Worm (Caenorhabditis elegans) whole organism, young adult: Measurements from ENCODE around the gene prp-9.

Experiments
- B0035.1 ChIP-seq: sonication (generic microtip); optimal IDR thresholded peaks from 2 replicates; lab custom pipeline; 2016; ENCODE audit warnings: missing genetic modification characterization, mild to moderate bottlenecking, missing compliant biosample characterization, missing genotype, missing genetic modification reagents
- B0261.1 ChIP-seq: sonication (generic microtip); optimal IDR thresholded peaks from 2 replicates; lab custom pipeline; 2016; ENCODE audit warnings: mild to moderate bottlenecking, missing genetic modification characterization, moderate library complexity, missing compliant biosample characterization
- C06A6.2 ChIP-seq: fragments of 200-800 bp; sonication (Bioruptor generic); conservative IDR thresholded peaks from 2 replicates; pipeline ENCODE4 v1.3.6; 2022; ENCODE audit warnings: missing genetic modification characterization, missing compliant biosample characterization
- F10E7.11 ChIP-seq: sonication (generic microtip); optimal IDR thresholded peaks from 2 replicates; lab custom pipeline; 2017; ENCODE audit warnings: mild to moderate bottlenecking, missing genetic modification characterization, moderate library complexity, missing compliant biosample characterization
- F22D6.2 ChIP-seq: sonication (generic microtip); optimal IDR thresholded peaks from 2 replicates; lab custom pipeline; 2016; ENCODE audit warnings: mild to moderate bottlenecking, missing genetic modification characterization, missing compliant biosample characterization
- F55B11.4 ChIP-seq: sonication (generic microtip); optimal IDR thresholded peaks from 2 replicates; lab custom pipeline; 2016; ENCODE audit warnings: missing compliant biosample characterization, missing genetic modification characterization, borderline replicate concordance; ENCODE audit not compliant: insufficient read depth
- F57C9.4 ChIP-seq: sonication (generic microtip); optimal IDR thresholded peaks from 2 replicates; lab custom pipeline; 2017; ENCODE audit warnings: mild to moderate bottlenecking, missing genetic modification characterization, missing compliant biosample characterization
- K12H6.12 ChIP-seq: fragments of 200-800 bp; sonication (Bioruptor generic); optimal IDR thresholded peaks from 2 replicates; lab custom pipeline; 2018; ENCODE audit warnings: mild to moderate bottlenecking, missing genetic modification characterization, missing compliant biosample characterization
- Y53G8AR.9 ChIP-seq: fragments of 200-800 bp; sonication (Bioruptor generic); conservative IDR thresholded peaks from 2 replicates; pipeline ENCODE4 v1.3.6; 2022; ENCODE audit warnings: missing genetic modification reagents, missing genetic modification characterization, missing compliant biosample characterization
- ZK185.1 ChIP-seq: sonication (generic microtip); optimal IDR thresholded peaks from 2 replicates; lab custom pipeline; 2016; ENCODE audit warnings: mild to moderate bottlenecking, missing genetic modification characterization, missing compliant biosample characterization; ENCODE audit not compliant: poor library complexity, severe bottlenecking
- akir-1 ChIP-seq: fragments of 200-800 bp; sonication (Bioruptor generic); optimal IDR thresholded peaks from 2 replicates; lab custom pipeline; 2018; ENCODE audit warnings: mild to moderate bottlenecking, missing genetic modification characterization, moderate library complexity, missing compliant biosample characterization
- atf-7 ChIP-seq: sonication (generic microtip); optimal IDR thresholded peaks from 2 replicates; lab custom pipeline; 2017; ENCODE audit warnings: mild to moderate bottlenecking, missing genetic modification characterization, missing compliant biosample characterization
- athp-1 ChIP-seq: sonication (generic microtip); optimal IDR thresholded peaks from 2 replicates; lab custom pipeline; 2017; ENCODE audit warnings: mild to moderate bottlenecking, missing genetic modification characterization, missing compliant biosample characterization
- attf-3 ChIP-seq: fragments of 200-800 bp; sonication (Bioruptor generic); conservative IDR thresholded peaks from 2 replicates; pipeline ENCODE4 v1.3.6; 2022; ENCODE audit warnings: missing genetic modification reagents, missing genetic modification characterization, missing compliant biosample characterization
- attf-6 ChIP-seq: fragments of 200-800 bp; sonication (Bioruptor generic); IDR thresholded peaks from 2 replicates; pipeline ENCODE4 v1.3.6; 2022; ENCODE audit warnings: missing genetic modification reagents, missing genetic modification characterization, missing compliant biosample characterization
- die-1 ChIP-seq: sonication (generic microtip); optimal IDR thresholded peaks from 2 replicates; lab custom pipeline; 2016; ENCODE audit warnings: missing genotype, mild to moderate bottlenecking, missing genetic modification characterization, missing compliant biosample characterization
- dox-1 ChIP-seq: fragments of 200-800 bp; sonication (Bioruptor generic); IDR thresholded peaks from 2 replicates; pipeline ENCODE4 v1.3.6; 2022; ENCODE audit warnings: missing genetic modification reagents, missing genetic modification characterization, missing compliant biosample characterization
- dpff-1 ChIP-seq: sonication (generic microtip); optimal IDR thresholded peaks from 2 replicates; lab custom pipeline; 2017; ENCODE audit warnings: mild to moderate bottlenecking, missing genetic modification characterization, missing compliant biosample characterization
- efl-1 ChIP-seq: fragments of 150-350 bp; optimal IDR thresholded peaks from 2 replicates; lab custom pipeline; 2014; ENCODE audit warnings: missing biosample characterization, missing genetic modification reagents, missing genetic modification characterization
- egl-44 ChIP-seq: fragments of 200-800 bp; sonication (Bioruptor generic); IDR thresholded peaks from 2 replicates; pipeline ENCODE4 v1.3.6; 2022; ENCODE audit warnings: missing genetic modification reagents, missing genetic modification characterization, missing compliant biosample characterization
- egrh-3 ChIP-seq: fragments of 200-800 bp; sonication (Bioruptor generic); IDR thresholded peaks from 2 replicates; pipeline ENCODE4 v1.3.6; 2022; ENCODE audit warnings: missing genetic modification reagents, missing genetic modification characterization, missing compliant biosample characterization
- ekl-4 ChIP-seq: fragments of 200-800 bp; sonication (Bioruptor generic); IDR thresholded peaks from 2 replicates; pipeline ENCODE4 v1.3.6; 2022; ENCODE audit warnings: missing genetic modification reagents, missing genetic modification characterization, missing compliant biosample characterization
- fkh-3 ChIP-seq: sonication (generic microtip); optimal IDR thresholded peaks from 2 replicates; lab custom pipeline; 2016; ENCODE audit warnings: mild to moderate bottlenecking, missing genetic modification characterization, missing compliant biosample characterization
- hmg-1.2 ChIP-seq: fragments of 200-800 bp; sonication (Bioruptor generic); IDR thresholded peaks from 2 replicates; pipeline ENCODE4 v1.3.6; 2022; ENCODE audit warnings: missing genetic modification reagents, missing genetic modification characterization, missing compliant biosample characterization
- hsf-1 ChIP-seq: fragments of 200-800 bp; sonication (Bioruptor generic); IDR thresholded peaks from 2 replicates; pipeline ENCODE4 v1.3.6; 2022; ENCODE audit warnings: missing genetic modification reagents, missing genetic modification characterization, missing compliant biosample characterization
- lin-35 ChIP-seq, 3 experiments: fragments of 150-350 bp in 2 of 3; sonication (generic microtip) in 1 of 3; optimal IDR thresholded peaks; 2 replicates each; lab custom pipeline; 2014 to 2018; ENCODE audit warnings: missing biosample characterization in 3 of 3, missing genetic modification characterization in 3 of 3, missing genetic modification reagents in 3 of 3
- lin-40 ChIP-seq: sonication (generic microtip); optimal IDR thresholded peaks from 2 replicates; lab custom pipeline; 2016; ENCODE audit warnings: missing genetic modification characterization, mild to moderate bottlenecking, missing compliant biosample characterization, missing genotype, missing genetic modification reagents
- lin-54 ChIP-seq: fragments of 200-800 bp; sonication (Bioruptor generic); optimal IDR thresholded peaks from 2 replicates; lab custom pipeline; 2018; ENCODE audit warnings: mild to moderate bottlenecking, missing genetic modification characterization, missing compliant biosample characterization
- lsl-1 ChIP-seq: fragments of 200-800 bp; sonication (Bioruptor generic); optimal IDR thresholded peaks from 2 replicates; lab custom pipeline; 2018; ENCODE audit warnings: mild to moderate bottlenecking, missing genetic modification characterization, moderate library complexity, missing compliant biosample characterization
- lsy-27 ChIP-seq: sonication (generic microtip); optimal IDR thresholded peaks from 2 replicates; lab custom pipeline; 2017; ENCODE audit warnings: missing genetic modification characterization, mild to moderate bottlenecking, missing compliant biosample characterization, antibody characterized with exemption, missing genotype, borderline replicate concordance; ENCODE audit not compliant: insufficient read depth
- mcd-1 ChIP-seq: fragments of 200-800 bp; sonication (Bioruptor generic); IDR thresholded peaks from 2 replicates; pipeline ENCODE4 v1.3.6; 2022; ENCODE audit warnings: missing genetic modification reagents, missing genetic modification characterization, missing compliant biosample characterization
- mes-4 ChIP-seq: sonication (generic microtip); optimal IDR thresholded peaks from 2 replicates; lab custom pipeline; 2016; ENCODE audit warnings: missing genotype, missing genetic modification characterization, missing compliant biosample characterization
- nfya-1 ChIP-seq: sonication (generic microtip); optimal IDR thresholded peaks from 2 replicates; lab custom pipeline; 2017; ENCODE audit warnings: antibody characterized with exemption, missing compliant biosample characterization, missing genetic modification characterization, borderline replicate concordance; ENCODE audit not compliant: insufficient read depth
- nfya-2 ChIP-seq: fragments of 200-800 bp; sonication (Bioruptor generic); IDR thresholded peaks from 2 replicates; pipeline ENCODE4 v1.3.6; 2022; ENCODE audit warnings: missing genetic modification reagents, missing genetic modification characterization, missing compliant biosample characterization
- nfyb-1 ChIP-seq: fragments of 200-800 bp; sonication (Bioruptor generic); IDR thresholded peaks from 2 replicates; pipeline ENCODE4 v1.3.6; 2022; ENCODE audit warnings: missing genetic modification reagents, missing genetic modification characterization, missing compliant biosample characterization
- pha-4 ChIP-seq: fragments of 150-350 bp; sonication (generic microtip); optimal IDR thresholded peaks from 2 replicates; lab custom pipeline; 2014; ENCODE audit warnings: missing biosample characterization, missing genetic modification reagents, missing genetic modification characterization
- rec-8 ChIP-seq, 2 experiments: sonication (generic microtip); optimal IDR thresholded peaks; 2 replicates each; lab custom pipeline; 2016; ENCODE audit warnings: mild to moderate bottlenecking in 2 of 2, missing genetic modification characterization in 2 of 2, missing genetic modification reagents in 2 of 2, missing genotype in 2 of 2, missing biosample characterization in 1 of 2, missing compliant biosample characterization in 1 of 2, moderate library complexity in 1 of 2
- snpc-3.4 ChIP-seq: sonication (generic microtip); optimal IDR thresholded peaks from 2 replicates; lab custom pipeline; 2017; ENCODE audit warnings: missing genetic modification characterization, mild to moderate bottlenecking, missing compliant biosample characterization, antibody characterized with exemption, moderate library complexity, missing genotype, missing genetic modification reagents
- tbx-9 ChIP-seq: sonication (generic microtip); optimal IDR thresholded peaks from 2 replicates; lab custom pipeline; 2016; ENCODE audit warnings: borderline replicate concordance, missing genetic modification characterization, inconsistent platforms, missing compliant biosample characterization
- unc-130 ChIP-seq: sonication (generic microtip); optimal IDR thresholded peaks from 2 replicates; lab custom pipeline; 2016; ENCODE audit warnings: missing genetic modification reagents, missing genetic modification characterization, missing compliant biosample characterization
- unc-62 ChIP-seq: fragments of 150-350 bp; optimal IDR thresholded peaks from 2 replicates; lab custom pipeline; 2014; ENCODE audit warnings: missing biosample characterization, missing genetic modification reagents, missing genetic modification characterization
- ztf-18 ChIP-seq: sonication (generic microtip); optimal IDR thresholded peaks from 2 replicates; lab custom pipeline; 2016; ENCODE audit warnings: missing genotype, mild to moderate bottlenecking, missing genetic modification characterization, missing compliant biosample characterization
- ztf-22 ChIP-seq: fragments of 200-800 bp; sonication (Bioruptor generic); optimal IDR thresholded peaks from 2 replicates; lab custom pipeline; 2018; ENCODE audit warnings: mild to moderate bottlenecking, missing genetic modification characterization, moderate library complexity, missing compliant biosample characterization
- ztf-25 ChIP-seq: fragments of 200-800 bp; sonication (Bioruptor generic); IDR thresholded peaks from 2 replicates; pipeline ENCODE4 v1.3.6; 2022; ENCODE audit warnings: missing genetic modification reagents, missing genetic modification characterization, missing compliant biosample characterization
- ztf-3 ChIP-seq: fragments of 200-800 bp; sonication (Bioruptor generic); optimal IDR thresholded peaks from 2 replicates; lab custom pipeline; 2018; ENCODE audit warnings: mild to moderate bottlenecking, missing genetic modification characterization, missing compliant biosample characterization
- ztf-6 ChIP-seq: fragments of 200-800 bp; sonication (Bioruptor generic); IDR thresholded peaks from 2 replicates; pipeline ENCODE4 v1.3.6; 2022; ENCODE audit warnings: missing genetic modification reagents, missing genetic modification characterization, missing compliant biosample characterization

prp-9 gene

ce11 chrII:8546975-8547374 lies 21.8 kb upstream of the prp-9 start (continued):
- TF ChIP-seq F22D6.2 (tag; lab: Kevin White, UChicago) (no peak), egrh-3 (GFP tag; lab: Robert Waterston, UW) (peak; percentile 55; the same call in 1 of the 2 replicates), nfyb-1 (GFP tag; lab: Robert Waterston, UW) (peak; percentile 92), B0035.1 (peak; percentile 51), ztf-18 (peak; percentile 80), rec-8 (tag; optimal IDR thresholded peaks at IDR 0.05; lab: Kevin White, UChicago) (peak; percentile 48 to 93), athp-1 (tag; lab: Kevin White, UChicago) (no peak), ztf-6 (GFP tag; lab: Robert Waterston, UW) (0 out of 2 replicates have a peak, but pooled peaks have one; percentile 50), K12H6.12 (tag; lab: Kevin White, UChicago) (peak; percentile 6), lsl-1 (no peak), dpff-1 (tag; lab: Kevin White, UChicago) (no peak), attf-6 (GFP tag; lab: Robert Waterston, UW) (no peak), ZK185.1 (peak; percentile 88), fkh-3 (tag; lab: Kevin White, UChicago) (peak; percentile 94), hsf-1 (GFP tag; lab: Robert Waterston, UW) (peak; percentile 67; the same call in 1 of the 2 replicates), F10E7.11 (tag; lab: Kevin White, UChicago) (peak; percentile 71), lsy-27 (tag; lab: Kevin White, UChicago) (peak; percentile 23), unc-62 (GFP tag; lab: Kevin White, UChicago) (no peak), attf-3 (0 out of 2 replicates have a peak, but pooled peaks have one; percentile 13), unc-130 (GFP tag; lab: Kevin White, UChicago) (no peak), lin-35 (GFP tag; optimal IDR thresholded peaks at IDR 0.05; lab: Kevin White, UChicago) (no peak), F55B11.4 (no peak), F57C9.4 (tag; lab: Kevin White, UChicago) (peak; percentile 69), C06A6.2 (peak; percentile 65), dox-1 (no peak), snpc-3.4 (tag; lab: Kevin White, UChicago) (peak; percentile 87), ztf-3 (GFP tag; lab: Kevin White, UChicago) (no peak), mcd-1 (peak; percentile 72; the same call in 1 of the 2 replicates), pha-4 (no peak), ztf-25 (peak; percentile 71; the same call in 1 of the 2 replicates), atf-7 (peak; percentile 84), nfya-1 (tag; lab: Kevin White, UChicago) (no peak), akir-1 (GFP tag; lab: Kevin White, UChicago) (no peak), hmg-1.2 (peak; percentile 76; the same call in 1 of the 2 replicates), nfya-2 (GFP tag; lab: Robert Waterston, UW) (0 out of 2 replicates have a peak, but pooled peaks have one; percentile 35), ekl-4 (GFP tag; lab: Robert Waterston, UW) (peak; percentile 83), lin-54 (GFP tag; lab: Kevin White, UChicago) (no peak), mes-4 (tag; lab: Kevin White, UChicago) (peak; percentile 89), die-1 (tag; lab: Kevin White, UChicago) (peak; percentile 96), B0261.1 (tag; lab: Kevin White, UChicago) (peak; percentile 90), tbx-9 (peak; percentile 21), lin-40 (tag; lab: Kevin White, UChicago) (no peak), efl-1 (peak; percentile 47), ztf-22 (GFP tag; lab: Kevin White, UChicago) (peak; percentile 77), Y53G8AR.9 (GFP tag; lab: Robert Waterston, UW) (peak; percentile 90), egl-44 (GFP tag; lab: Robert Waterston, UW) (peak; percentile 84)
